Fruit fly (Drosophila melanogaster): ENCODE measurements around the gene CanA-14F.
A peak's percentile ranks its signal among the peaks of the same experiment; 100 is the strongest.

DNA sequence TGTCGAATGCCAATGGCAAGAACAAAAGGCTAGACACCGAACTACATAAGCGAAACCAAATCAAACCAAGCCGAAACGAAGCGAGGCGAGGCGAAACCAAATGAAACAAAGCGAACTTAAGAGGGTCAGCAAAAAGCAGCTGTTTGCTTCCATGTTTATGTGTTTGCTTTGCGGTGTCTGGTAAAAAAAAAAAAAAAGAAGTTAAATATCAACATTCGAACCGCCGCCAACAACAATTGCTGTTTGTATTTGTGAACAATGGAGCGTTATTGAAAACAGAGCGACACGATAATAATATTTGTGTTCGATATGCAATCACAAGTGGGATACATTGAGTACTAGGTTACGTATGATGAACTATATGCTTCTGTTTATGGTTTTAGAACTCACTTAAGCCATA lies 13.3 kb downstream of the CanA-14F start:
- TF ChIP-seq CG12768 (GFP tag; optimal IDR thresholded peaks at IDR 0.05) (no peak), Hr96 (GFP tag; optimal IDR thresholded peaks at IDR 0.05) (no peak), CG11617 (GFP tag; optimal IDR thresholded peaks at IDR 0.05) (no peak), tj (GFP tag; optimal IDR thresholded peaks at IDR 0.05) (no peak), CG1620 (GFP tag; optimal IDR thresholded peaks at IDR 0.05) (no peak), CG14711 (tag; optimal IDR thresholded peaks at IDR 0.05) (no peak), CG7101 (tag; optimal IDR thresholded peaks at IDR 0.05) (peak; percentile 59), Clk (GFP tag; optimal IDR thresholded peaks at IDR 0.05) (no peak), Mnt (GFP tag; optimal IDR thresholded peaks at IDR 0.05) (no peak), cnc (optimal IDR thresholded peaks at IDR 0.05) (no peak), kay (GFP tag; ENCODE audit: borderline replicate concordance) (no peak), bab1 (GFP tag; optimal IDR thresholded peaks at IDR 0.05) (no peak), toe (GFP tag; optimal IDR thresholded peaks at IDR 0.05) (no peak)
